Fruit fly (Drosophila melanogaster) whole organism, wandering third instar larva: ENCODE results near the gene NPF.

Experiments
- Abd-B ChIP-seq: fragments of >200 bp; optimal IDR thresholded peaks from 2 replicates; lab custom pipeline; 2017; ENCODE audit warnings: missing biosample characterization, missing genetic modification characterization
- CG32264 ChIP-seq: fragments of 200-800 bp; sonication (Bioruptor generic); optimal IDR thresholded peaks from 2 replicates; lab custom pipeline; 2016; ENCODE audit warnings: missing biosample characterization, missing genetic modification characterization
- CG9705 ChIP-seq: fragments of 200-800 bp; sonication (Bioruptor generic); optimal IDR thresholded peaks from 2 replicates; lab custom pipeline; 2018; ENCODE audit warnings: missing biosample characterization, mild to moderate bottlenecking, missing genetic modification characterization
- CrebA ChIP-seq: fragments of 200-800 bp; sonication (Bioruptor generic); optimal IDR thresholded peaks from 2 replicates; lab custom pipeline; 2016; ENCODE audit warnings: missing biosample characterization, mild to moderate bottlenecking, missing genetic modification characterization, borderline replicate concordance
- Dfd ChIP-seq: fragments of >200 bp; optimal IDR thresholded peaks from 2 replicates; lab custom pipeline; 2017; ENCODE audit warnings: missing biosample characterization, missing genetic modification characterization
- Dif ChIP-seq: fragments of 200-275, 200-300 bp; sonication (Bioruptor generic); optimal IDR thresholded peaks from 2 replicates; lab custom pipeline; 2018; ENCODE audit warnings: missing biosample characterization, missing genetic modification characterization; ENCODE audit not compliant: partially characterized antibody
- GATAd ChIP-seq: sonication (Bioruptor generic); optimal IDR thresholded peaks from 2 replicates; lab custom pipeline; 2016; ENCODE audit warnings: missing biosample characterization, missing genetic modification characterization
- HLH106 ChIP-seq: fragments of 200-800 bp; optimal IDR thresholded peaks from 3 replicates; lab custom pipeline; 2019; ENCODE audit warnings: missing biosample characterization, mild to moderate bottlenecking, missing genetic modification characterization, moderate library complexity
- Hnf4 ChIP-seq: fragments of 200-800 bp; sonication (Bioruptor generic); optimal IDR thresholded peaks from 2 replicates; lab custom pipeline; 2016; ENCODE audit warnings: missing biosample characterization, mild to moderate bottlenecking, missing genetic modification characterization
- Hr78 ChIP-seq: fragments of >200 bp; optimal IDR thresholded peaks from 2 replicates; lab custom pipeline; 2017; ENCODE audit warnings: missing biosample characterization, missing genetic modification characterization
- Hr83 ChIP-seq: fragments of 200-300 bp; sonication (Bioruptor generic); optimal IDR thresholded peaks from 2 replicates; lab custom pipeline; 2016; ENCODE audit warnings: missing biosample characterization, mild to moderate bottlenecking, missing genetic modification characterization, moderate library complexity; ENCODE audit not compliant: poor library complexity, severe bottlenecking
- Jra ChIP-seq: sonication (Bioruptor generic); optimal IDR thresholded peaks from 2 replicates; lab custom pipeline; 2016; ENCODE audit warnings: missing biosample characterization, missing genetic modification characterization
- Mio ChIP-seq: sonication (Bioruptor generic); optimal IDR thresholded peaks from 2 replicates; lab custom pipeline; 2016; ENCODE audit warnings: missing biosample characterization, missing genetic modification characterization
- Myc ChIP-seq: fragments of >200 bp; optimal IDR thresholded peaks from 2 replicates; lab custom pipeline; 2017
- N ChIP-seq: fragments of >200 bp; optimal IDR thresholded peaks from 2 replicates; lab custom pipeline; 2018; ENCODE audit warnings: missing biosample characterization, missing external identifiers, missing genetic modification characterization
- OdsH ChIP-seq: fragments of 200-800 bp; sonication (Bioruptor generic); optimal IDR thresholded peaks from 2 replicates; lab custom pipeline; 2016; ENCODE audit warnings: missing biosample characterization, mild to moderate bottlenecking, missing genetic modification characterization
- Sp1 ChIP-seq: fragments of 200-800 bp; sonication (Bioruptor generic); optimal IDR thresholded peaks from 3 replicates; lab custom pipeline; 2019; ENCODE audit warnings: missing biosample characterization, mild to moderate bottlenecking, missing genetic modification characterization, moderate library complexity
- Vsx2 ChIP-seq: fragments of 200-300, 225-300 bp; sonication (Bioruptor generic); optimal IDR thresholded peaks from 2 replicates; lab custom pipeline; 2018; ENCODE audit warnings: missing biosample characterization, missing genetic modification characterization; ENCODE audit not compliant: partially characterized antibody
- br ChIP-seq: fragments of 200-800 bp; sonication (Bioruptor generic); optimal IDR thresholded peaks from 2 replicates; lab custom pipeline; 2016; ENCODE audit warnings: missing biosample characterization, missing genetic modification characterization
- brk ChIP-seq: fragments of 200-800 bp; sonication (Bioruptor generic); optimal IDR thresholded peaks from 2 replicates; lab custom pipeline; 2016; ENCODE audit warnings: missing biosample characterization, mild to moderate bottlenecking, missing genetic modification characterization
- dl ChIP-seq, 2 experiments: fragments of 175-275, 200-275 bp in 1 of 2; fragments of 200-275 bp in 1 of 2; sonication (Bioruptor generic); optimal IDR thresholded peaks; lab custom pipeline; 2018; ENCODE audit warnings: mild to moderate bottlenecking in 2 of 2, missing biosample characterization in 2 of 2, missing genetic modification characterization in 2 of 2, moderate library complexity in 2 of 2; ENCODE audit not compliant: partially characterized antibody in 2 of 2, insufficient read depth in 1 of 2
- dmrt93B ChIP-seq: fragments of 200-800 bp; sonication (Bioruptor generic); optimal IDR thresholded peaks from 2 replicates; lab custom pipeline; 2018; ENCODE audit warnings: missing biosample characterization, mild to moderate bottlenecking, missing genetic modification characterization
- dsf ChIP-seq: sonication (Bioruptor generic); optimal IDR thresholded peaks from 2 replicates; lab custom pipeline; 2016; ENCODE audit warnings: missing biosample characterization, missing genetic modification characterization, borderline replicate concordance
- ey ChIP-seq: fragments of 200-800 bp; sonication (Bioruptor generic); optimal IDR thresholded peaks from 2 replicates; lab custom pipeline; 2016; ENCODE audit warnings: missing biosample characterization, missing genetic modification characterization
- foxo ChIP-seq, 2 experiments: fragments of 200-800 bp; sonication (Bioruptor generic); optimal IDR thresholded peaks; 2 replicates in 1 of 2; 3 replicates in 1 of 2; lab custom pipeline; 2016 to 2017; ENCODE audit warnings: missing biosample characterization in 2 of 2, missing genetic modification characterization in 2 of 2
- h ChIP-seq: fragments of 200-800 bp; sonication (Bioruptor generic); optimal IDR thresholded peaks from 3 replicates; lab custom pipeline; 2016; ENCODE audit warnings: missing biosample characterization, mild to moderate bottlenecking, missing genetic modification characterization
- lola ChIP-seq: fragments of >200 bp; optimal IDR thresholded peaks from 2 replicates; lab custom pipeline; 2017; ENCODE audit warnings: missing biosample characterization, missing genetic modification characterization
- psq ChIP-seq: fragments of 200-800 bp; sonication (Bioruptor generic); optimal IDR thresholded peaks from 3 replicates; lab custom pipeline; 2017; ENCODE audit warnings: missing biosample characterization, mild to moderate bottlenecking, missing genetic modification characterization, moderate library complexity
- rgr ChIP-seq: fragments of 200-800 bp; sonication (Bioruptor generic); optimal IDR thresholded peaks from 3 replicates; lab custom pipeline; 2016; ENCODE audit warnings: missing biosample characterization, mild to moderate bottlenecking, missing genetic modification characterization
- sage ChIP-seq: fragments of 200-800 bp; sonication (Bioruptor generic); optimal IDR thresholded peaks from 2 replicates; lab custom pipeline; 2016; ENCODE audit warnings: missing biosample characterization, mild to moderate bottlenecking, missing genetic modification characterization
- sv ChIP-seq: fragments of 200-800 bp; sonication (Bioruptor generic); optimal IDR thresholded peaks from 3 replicates; lab custom pipeline; 2016; ENCODE audit warnings: missing biosample characterization, missing genetic modification characterization
- tai ChIP-seq: sonication (Bioruptor generic); optimal IDR thresholded peaks from 2 replicates; lab custom pipeline; 2016; ENCODE audit warnings: missing biosample characterization, missing genetic modification characterization
- usp ChIP-seq: fragments of >200 bp; optimal IDR thresholded peaks from 2 replicates; lab custom pipeline; 2017; ENCODE audit warnings: missing biosample characterization, missing genetic modification characterization
- woc ChIP-seq: sonication (Bioruptor generic); optimal IDR thresholded peaks from 2 replicates; lab custom pipeline; 2016; ENCODE audit warnings: missing biosample characterization, mild to moderate bottlenecking, missing genetic modification characterization

Gene NPF

dm6 chr3R:16608920-16609319 lies at the start of gene NPF:
Gene NPF (plus strand): TSS chr3R:16609220.
- TF ChIP-seq Mio (GFP tag; lab: Kevin White, UChicago) (no peak), dsf (GFP tag; lab: Kevin White, UChicago) (no peak), Dfd (GFP tag; lab: Kevin White, UChicago) (no peak), HLH106 (tag; lab: Kevin White, UChicago) (no peak), Hnf4 (no peak), br (GFP tag; lab: Kevin White, UChicago) (no peak), CG32264 (GFP tag; lab: Kevin White, UChicago) (no peak), sage (GFP tag; lab: Kevin White, UChicago) (no peak), tai (GFP tag; lab: Kevin White, UChicago) (no peak), CrebA (GFP tag; lab: Kevin White, UChicago) (no peak), psq (GFP tag; lab: Kevin White, UChicago) (no peak), Myc (no peak), N (GFP tag; lab: Kevin White, UChicago) (no peak), dmrt93B (no peak), rgr (GFP tag; lab: Kevin White, UChicago) (no peak), Hr83 (GFP tag; lab: Kevin White, UChicago) (no peak), OdsH (GFP tag; lab: Kevin White, UChicago) (no peak), CG9705 (no peak), Dif (no peak), h (GFP tag; lab: Kevin White, UChicago) (no peak)

dm6 chr3R:16564775-16565174 lies 44.2 kb upstream of the NPF start:
- no peak for TF ChIP-seq woc (GFP tag; lab: Kevin White, UChicago)
- no peak for TF ChIP-seq HLH106 (tag; lab: Kevin White, UChicago)
- no peak for TF ChIP-seq dl (GFP tag; optimal IDR thresholded peaks at IDR 0.05; lab: Kevin White, UChicago; ENCODE audit: insufficient read depth in 1 of 2, partially characterized antibody in 2 of 2)
- no peak for TF ChIP-seq Hr78
- TF ChIP-seq rgr (GFP tag; lab: Kevin White, UChicago): no peak
- TF ChIP-seq h (GFP tag; lab: Kevin White, UChicago): no peak
- TF ChIP-seq GATAd (GFP tag; lab: Kevin White, UChicago): no peak
- TF ChIP-seq ey (GFP tag; lab: Kevin White, UChicago): no peak
- no peak for TF ChIP-seq lola
- no peak for TF ChIP-seq usp (GFP tag; lab: Kevin White, UChicago)
- TF ChIP-seq Abd-B (GFP tag; lab: Kevin White, UChicago): no peak
- TF ChIP-seq Vsx2: no peak
- TF ChIP-seq brk (GFP tag; lab: Kevin White, UChicago): no peak
- no peak for TF ChIP-seq sv (GFP tag; lab: Kevin White, UChicago)
- TF ChIP-seq sage (GFP tag; lab: Kevin White, UChicago): no peak
- no peak for TF ChIP-seq CG32264 (GFP tag; lab: Kevin White, UChicago)
- TF ChIP-seq N (GFP tag; lab: Kevin White, UChicago): no peak
- no peak for TF ChIP-seq CG9705
- TF ChIP-seq Hnf4: no peak
- no peak for TF ChIP-seq Jra (GFP tag; lab: Kevin White, UChicago)

- peak; percentile 99 for TF ChIP-seq Dfd (GFP tag; lab: Kevin White, UChicago)
- TF ChIP-seq sage (GFP tag; lab: Kevin White, UChicago): no peak
- no peak for TF ChIP-seq Mio (GFP tag; lab: Kevin White, UChicago)
- TF ChIP-seq, all 38 proteins: peak for 1
Observed at dm6 chr3R:16569338-16569737, 39.7 kb upstream of the NPF start.

- no peak for TF ChIP-seq br (GFP tag; lab: Kevin White, UChicago)
- no peak for TF ChIP-seq dl (GFP tag; optimal IDR thresholded peaks at IDR 0.05; lab: Kevin White, UChicago; ENCODE audit: insufficient read depth in 1 of 2, partially characterized antibody in 2 of 2)
- no peak for TF ChIP-seq Sp1 (GFP tag; lab: Kevin White, UChicago)
- TF ChIP-seq Abd-B (GFP tag; lab: Kevin White, UChicago): no peak
- no peak for TF ChIP-seq Vsx2
- TF ChIP-seq Jra (GFP tag; lab: Kevin White, UChicago): no peak
- TF ChIP-seq h (GFP tag; lab: Kevin White, UChicago): no peak
- no peak for TF ChIP-seq Hr83 (GFP tag; lab: Kevin White, UChicago)
- TF ChIP-seq HLH106 (tag; lab: Kevin White, UChicago): no peak
- TF ChIP-seq dsf (GFP tag; lab: Kevin White, UChicago): no peak
- no peak for TF ChIP-seq N (GFP tag; lab: Kevin White, UChicago)
- no peak for TF ChIP-seq sv (GFP tag; lab: Kevin White, UChicago)
- TF ChIP-seq sage (GFP tag; lab: Kevin White, UChicago): no peak
- TF ChIP-seq foxo (GFP tag; optimal IDR thresholded peaks at IDR 0.05; lab: Kevin White, UChicago): no peak
- TF ChIP-seq usp (GFP tag; lab: Kevin White, UChicago): no peak
Observed at dm6 chr3R:16570484-16570883, 38.5 kb upstream of the NPF start.
